Worm (Caenorhabditis elegans): ENCODE data around the gene fip-1.

The fip-1 gene

ce11 chrIII:8597770-8598169 is 41.8 kb upstream of the fip-1 start, which contains the start of gene ztf-30:
Gene ztf-30 (minus strand): TSS chrIII:8597870.
- TF ChIP-seq hlh-12 (tag; optimal IDR thresholded peaks at IDR 0.05) (no peak), rpc-1 (optimal IDR thresholded peaks at IDR 0.05) (no peak), rpc-1 (tag; optimal IDR thresholded peaks at IDR 0.05) (no peak), ztf-3 (GFP tag; optimal IDR thresholded peaks at IDR 0.05) (no peak), F22D6.2 (tag; optimal IDR thresholded peaks at IDR 0.05) (no peak), lin-40 (tag; optimal IDR thresholded peaks at IDR 0.05) (no peak), snpc-4 (GFP tag; optimal IDR thresholded peaks at IDR 0.05) (no peak), snpc-4 (tag; optimal IDR thresholded peaks at IDR 0.05) (no peak), nfyb-1 (GFP tag; IDR thresholded peaks at IDR 0.05) (no peak), madf-6 (GFP tag; IDR thresholded peaks at IDR 0.05) (no peak), ceh-58 (GFP tag; IDR thresholded peaks at IDR 0.05) (no peak), ama-1 (optimal IDR thresholded peaks at IDR 0.05) (no peak), ama-1 (GFP tag; optimal IDR thresholded peaks at IDR 0.05) (no peak)

- TF ChIP-seq ama-1 (optimal IDR thresholded peaks at IDR 0.05) (no peak), ama-1 (GFP tag; optimal IDR thresholded peaks at IDR 0.05) (no peak), F33H1.4 (GFP tag; IDR thresholded peaks at IDR 0.05) (no peak), hlh-26 (GFP tag; conservative IDR thresholded peaks at IDR 0.05) (no peak), akir-1 (GFP tag; optimal IDR thresholded peaks at IDR 0.05) (no peak), dpl-1 (GFP tag; optimal IDR thresholded peaks at IDR 0.05) (no peak), K11D2.4 (GFP tag; IDR thresholded peaks at IDR 0.05) (no peak)
Measured at ce11 chrIII:8598961-8599360, 40.6 kb upstream of the fip-1 start.

- TF ChIP-seq unc-62 (GFP tag; optimal IDR thresholded peaks at IDR 0.05): no peak
- no peak for TF ChIP-seq let-526 (GFP tag; IDR thresholded peaks at IDR 0.05)
- no peak for TF ChIP-seq pbrm-1 (GFP tag; IDR thresholded peaks at IDR 0.05)
- no peak for TF ChIP-seq B0261.1 (tag; optimal IDR thresholded peaks at IDR 0.05)
- TF ChIP-seq lag-1 (GFP tag; IDR thresholded peaks at IDR 0.05): no peak
- no peak for TF ChIP-seq egl-44 (GFP tag; IDR thresholded peaks at IDR 0.05)
- no peak for TF ChIP-seq nhr-27 (tag; optimal IDR thresholded peaks at IDR 0.05)
- TF ChIP-seq fkh-3 (tag; optimal IDR thresholded peaks at IDR 0.05): no peak
- no peak for TF ChIP-seq rpc-1 (optimal IDR thresholded peaks at IDR 0.05)
- TF ChIP-seq rpc-1 (tag; optimal IDR thresholded peaks at IDR 0.05): no peak
- no peak for TF ChIP-seq Y67H2A.10 (GFP tag; conservative IDR thresholded peaks at IDR 0.05)
- no peak for TF ChIP-seq ztf-3 (GFP tag; optimal IDR thresholded peaks at IDR 0.05)
- no peak for TF ChIP-seq T07F8.4 (tag; optimal IDR thresholded peaks at IDR 0.05)
Measured at ce11 chrIII:8602148-8602547, 37.4 kb upstream of the fip-1 start.

ce11 chrIII:8605532-8605931 is 34.0 kb upstream of the fip-1 start, which contains the start of gene C06E1.1:
Gene C06E1.1 (plus strand): TSS chrIII:8605832.
- TF ChIP-seq F22D6.2 (tag; optimal IDR thresholded peaks at IDR 0.05): no peak

ce11 chrIII:8609683-8610082 is 29.9 kb upstream of the fip-1 start, which contains the start of gene C06E1.9:
Gene C06E1.9 (minus strand): TSS chrIII:8609783.
- TF ChIP-seq madf-10 (tag; optimal IDR thresholded peaks at IDR 0.05) (no peak), bed-1 (GFP tag; IDR thresholded peaks at IDR 0.05) (no peak), lin-40 (tag; optimal IDR thresholded peaks at IDR 0.05) (no peak), mxl-1 (tag; optimal IDR thresholded peaks at IDR 0.05) (no peak), zfh-2 (GFP tag; conservative IDR thresholded peaks at IDR 0.05) (no peak), cebp-1 (GFP tag; IDR thresholded peaks at IDR 0.05) (no peak), cebp-1 (tag; optimal IDR thresholded peaks at IDR 0.05) (no peak), nfya-1 (tag; optimal IDR thresholded peaks at IDR 0.05; ENCODE audit: borderline replicate concordance, insufficient read depth) (no peak), sea-2 (GFP tag; IDR thresholded peaks at IDR 0.05) (no peak), ceh-40 (GFP tag; IDR thresholded peaks at IDR 0.05) (no peak), tbx-9 (tag; optimal IDR thresholded peaks at IDR 0.05; ENCODE audit: borderline replicate concordance) (no peak), K12H6.12 (tag; optimal IDR thresholded peaks at IDR 0.05) (no peak), nhr-120 (GFP tag; IDR thresholded peaks at IDR 0.05) (no peak), gei-17 (GFP tag; optimal IDR thresholded peaks at IDR 0.05) (no peak), K11D2.4 (GFP tag; IDR thresholded peaks at IDR 0.05) (no peak), nfya-2 (GFP tag; IDR thresholded peaks at IDR 0.05) (no peak), let-607 (tag; optimal IDR thresholded peaks at IDR 0.05) (no peak), F22D6.2 (tag; optimal IDR thresholded peaks at IDR 0.05) (no peak)

All from whole organism, young adult.